Worm (Caenorhabditis elegans): ENCODE data around the gene ubc-13.
A peak's percentile ranks its signal among the peaks of the same experiment; 100 is the strongest.

The ubc-13 gene

DNA sequence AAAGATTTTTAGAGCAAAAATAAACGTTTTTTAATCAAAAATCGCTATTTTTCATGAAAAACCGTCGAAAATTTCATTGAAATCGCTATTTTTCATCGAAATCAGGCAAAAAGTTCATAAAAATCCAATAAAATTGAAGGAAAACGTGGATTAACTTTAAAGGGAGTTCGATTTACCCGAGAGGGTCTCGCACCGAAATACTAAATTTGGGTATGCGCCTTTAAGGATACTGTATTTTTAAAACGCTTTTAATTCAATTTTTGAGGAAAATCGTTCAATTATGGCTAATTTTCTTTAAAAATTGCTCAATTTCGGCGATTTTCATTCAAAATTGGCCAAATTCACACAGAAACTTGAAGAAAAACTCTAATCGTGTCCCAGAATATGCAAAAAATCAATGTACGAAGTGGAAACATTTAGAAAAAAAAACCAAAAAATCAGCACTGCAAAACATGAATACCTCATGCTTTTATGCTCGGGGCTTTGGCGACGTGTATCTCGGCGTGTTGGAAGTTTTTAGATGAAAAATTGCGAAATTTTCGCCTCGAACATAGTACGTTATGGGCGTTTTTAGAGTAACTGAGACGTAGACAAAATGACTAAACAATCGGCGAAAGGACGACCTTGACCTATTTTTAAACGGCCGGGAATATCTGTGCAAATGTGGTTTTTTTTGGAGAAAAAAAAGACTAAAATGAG lies 32.6 kb downstream of the ubc-13 start (continued):
- TF ChIP-seq F57C9.4 (tag; optimal IDR thresholded peaks at IDR 0.05) (no peak), mxl-1 (tag; optimal IDR thresholded peaks at IDR 0.05) (no peak), tlf-1 (GFP tag; optimal IDR thresholded peaks at IDR 0.05) (no peak), him-1 (tag; optimal IDR thresholded peaks at IDR 0.05) (no peak), xnd-1 (tag; optimal IDR thresholded peaks at IDR 0.05) (peak; percentile 40), hsf-1 (GFP tag; IDR thresholded peaks at IDR 0.05) (no peak), Y79H2A.3 (GFP tag; conservative IDR thresholded peaks at IDR 0.05) (no peak), D2030.7 (GFP tag; IDR thresholded peaks at IDR 0.05) (peak; percentile 56), ztf-22 (GFP tag; optimal IDR thresholded peaks at IDR 0.05) (no peak), efl-1 (GFP tag; optimal IDR thresholded peaks at IDR 0.05) (peak; percentile 3), F49E8.2 (tag; optimal IDR thresholded peaks at IDR 0.05; ENCODE audit: insufficient read depth) (peak; percentile 28), attf-3 (GFP tag; conservative IDR thresholded peaks at IDR 0.05) (no peak), hrde-1 (tag; optimal IDR thresholded peaks at IDR 0.05; ENCODE audit: borderline replicate concordance) (no peak), sdz-38 (tag; optimal IDR thresholded peaks at IDR 0.05) (no peak), ama-1 (optimal IDR thresholded peaks at IDR 0.05) (no peak), ama-1 (GFP tag; optimal IDR thresholded peaks at IDR 0.05) (no peak), madf-8 (GFP tag; conservative IDR thresholded peaks at IDR 0.05) (no peak), egrh-3 (GFP tag; IDR thresholded peaks at IDR 0.05) (no peak), ceh-79 (tag; optimal IDR thresholded peaks at IDR 0.05) (no peak)

DNA sequence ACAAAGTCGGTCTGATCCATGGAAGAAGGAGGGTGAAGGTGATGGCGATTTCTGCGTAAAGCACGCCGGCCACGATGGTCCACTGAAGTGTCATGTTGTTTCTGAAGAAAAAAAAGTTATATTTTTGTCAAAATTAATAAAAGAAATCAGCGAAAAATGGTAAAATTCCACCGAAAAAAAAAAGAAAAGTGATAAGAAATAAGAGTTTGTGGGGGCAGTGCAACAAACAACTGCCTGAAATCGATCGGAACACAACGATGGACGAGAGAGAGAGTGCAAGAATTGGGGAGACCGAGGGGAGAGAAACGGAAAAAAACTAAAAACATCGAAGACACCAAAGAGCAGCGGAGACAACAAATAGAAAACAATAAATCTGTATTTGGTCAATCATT lies 33.1 kb downstream of the ubc-13 start, which contains the start of gene Y54G2A.18:
Gene Y54G2A.18 (minus strand): TSS at position 101 of the 392 bp plus-strand sequence.
- TF ChIP-seq ceh-100 (GFP tag; IDR thresholded peaks at IDR 0.05) (no peak), sdz-38 (tag; optimal IDR thresholded peaks at IDR 0.05) (no peak), die-1 (tag; optimal IDR thresholded peaks at IDR 0.05) (no peak), F52B5.7 (tag; optimal IDR thresholded peaks at IDR 0.05) (no peak), nhr-80 (tag; optimal IDR thresholded peaks at IDR 0.05) (peak; percentile 22), snpc-4 (GFP tag; optimal IDR thresholded peaks at IDR 0.05) (no peak), snpc-4 (tag; optimal IDR thresholded peaks at IDR 0.05) (no peak), K12H6.12 (tag; optimal IDR thresholded peaks at IDR 0.05) (no peak)

DNA sequence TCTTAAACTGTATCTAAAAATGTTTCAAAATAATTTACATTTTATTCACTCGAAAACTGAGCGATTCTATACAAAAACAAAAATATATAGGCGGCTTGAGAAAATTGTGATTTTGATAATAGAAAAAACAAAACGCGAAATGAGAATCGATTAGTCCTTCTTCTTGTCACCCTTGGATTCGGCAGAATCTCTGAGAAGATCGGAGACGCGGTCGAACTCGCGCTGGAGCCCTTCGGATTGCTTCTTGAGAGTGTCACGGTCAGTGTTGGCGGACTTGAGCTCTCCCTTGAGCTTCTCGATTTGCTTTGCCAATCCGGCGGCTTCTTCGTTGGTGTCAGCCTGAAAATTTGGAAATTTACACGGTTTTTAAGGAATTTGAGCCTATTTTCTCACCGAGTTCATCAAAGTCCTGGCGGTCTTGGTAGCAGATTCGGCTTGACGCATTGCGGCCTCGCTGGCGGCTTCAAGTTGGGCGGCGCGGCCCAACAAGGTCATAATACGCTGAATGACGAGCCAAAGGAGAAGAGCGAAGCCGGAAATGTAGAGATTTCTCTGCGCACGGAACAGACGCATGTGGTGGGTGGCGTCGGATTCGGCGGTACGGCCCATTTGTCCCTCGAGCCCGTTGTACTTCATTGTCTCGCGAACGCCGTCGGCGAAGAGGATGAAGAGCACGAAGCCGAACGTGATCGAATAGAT lies 33.8 kb downstream of the ubc-13 start:
- no peak for TF ChIP-seq lin-54 (GFP tag; optimal IDR thresholded peaks at IDR 0.05)
- TF ChIP-seq ztf-26 (tag; optimal IDR thresholded peaks at IDR 0.05), result no peak
- no peak for TF ChIP-seq ceh-91 (GFP tag; IDR thresholded peaks at IDR 0.05)
- no peak for TF ChIP-seq sptf-2 (GFP tag; optimal IDR thresholded peaks at IDR 0.05)
- no peak for TF ChIP-seq Y67H2A.10 (GFP tag; conservative IDR thresholded peaks at IDR 0.05)
- 0 out of 2 replicates have a peak, but pooled peaks have one; percentile 16 for TF ChIP-seq hmg-1.2 (GFP tag; IDR thresholded peaks at IDR 0.05)
- TF ChIP-seq atf-7 (tag; optimal IDR thresholded peaks at IDR 0.05), result no peak
- TF ChIP-seq zim-3 (tag; optimal IDR thresholded peaks at IDR 0.05), result no peak
- TF ChIP-seq zfh-2 (GFP tag; conservative IDR thresholded peaks at IDR 0.05), result peak; percentile 64
- 0 out of 2 replicates have a peak, but pooled peaks have one; percentile 31 for TF ChIP-seq attf-3 (GFP tag; conservative IDR thresholded peaks at IDR 0.05)
- no peak for TF ChIP-seq tbx-9 (tag; optimal IDR thresholded peaks at IDR 0.05; ENCODE audit: borderline replicate concordance)
- TF ChIP-seq F23B12.7 (tag; optimal IDR thresholded peaks at IDR 0.05; ENCODE audit: insufficient read depth), result peak; percentile 1
- TF ChIP-seq mes-4 (tag; optimal IDR thresholded peaks at IDR 0.05), result no peak
- TF ChIP-seq ceh-79 (tag; optimal IDR thresholded peaks at IDR 0.05), result peak; percentile 85
- TF ChIP-seq lin-35 (GFP tag; optimal IDR thresholded peaks at IDR 0.05), result no peak
- TF ChIP-seq hsf-1 (GFP tag; IDR thresholded peaks at IDR 0.05), result peak; percentile 14; the same call in 1 of the 2 replicates
- no peak for TF ChIP-seq let-526 (GFP tag; IDR thresholded peaks at IDR 0.05)
- no peak for TF ChIP-seq F37B4.10 (GFP tag; IDR thresholded peaks at IDR 0.05)
- no peak for TF ChIP-seq aptf-3 (GFP tag; IDR thresholded peaks at IDR 0.05)
- peak; percentile 6; the same call in 1 of the 2 replicates for TF ChIP-seq egrh-3 (GFP tag; IDR thresholded peaks at IDR 0.05)
- no peak for TF ChIP-seq ama-1 (optimal IDR thresholded peaks at IDR 0.05)
- TF ChIP-seq ama-1 (GFP tag; optimal IDR thresholded peaks at IDR 0.05), result peak in 1 of 2 experiments; percentile 49
- no peak for TF ChIP-seq efl-1 (GFP tag; optimal IDR thresholded peaks at IDR 0.05)
- 0 out of 2 replicates have a peak, but pooled peaks have one; percentile 8 for TF ChIP-seq D2030.7 (GFP tag; IDR thresholded peaks at IDR 0.05)
- TF ChIP-seq cebp-1 (GFP tag; IDR thresholded peaks at IDR 0.05), result no peak
- TF ChIP-seq cebp-1 (tag; optimal IDR thresholded peaks at IDR 0.05), result peak; percentile 19
